Fruit fly (Drosophila melanogaster) whole organism, prepupa: ENCODE data around the gene RNF220.

ENCODE experiments used
- Blimp-1 ChIP-seq: fragments of 200-800 bp; sonication (Bioruptor generic); optimal IDR thresholded peaks from 3 replicates; lab custom pipeline; 2017; ENCODE audit warnings: missing biosample characterization, missing genetic modification characterization, mild to moderate bottlenecking, moderate library complexity, missing genetic modification reagents
- CG10631 ChIP-seq: fragments of 200-800 bp; sonication (Bioruptor generic); optimal IDR thresholded peaks from 2 replicates; lab custom pipeline; 2016; ENCODE audit warnings: missing biosample characterization, missing genetic modification characterization
- CG10669 ChIP-seq: fragments of 200-800 bp; sonication (Bioruptor generic); optimal IDR thresholded peaks from 3 replicates; lab custom pipeline; 2018; ENCODE audit warnings: missing biosample characterization, mild to moderate bottlenecking, missing genetic modification characterization, moderate library complexity
- CG15336 ChIP-seq: fragments of 200-800 bp; sonication (Bioruptor generic); IDR thresholded peaks from 2 replicates; pipeline ENCODE4 v1.3.6; 2022; ENCODE audit warnings: missing biosample characterization, missing genetic modification characterization
- CG1621 ChIP-seq: fragments of 200-800 bp; sonication (Bioruptor generic); optimal IDR thresholded peaks from 3 replicates; lab custom pipeline; 2018; ENCODE audit warnings: missing biosample characterization, mild to moderate bottlenecking, missing genetic modification characterization
- CG16779 ChIP-seq: fragments of 200-800 bp; sonication (Bioruptor generic); optimal IDR thresholded peaks from 3 replicates; lab custom pipeline; 2017; ENCODE audit warnings: missing biosample characterization, mild to moderate bottlenecking, missing genetic modification characterization
- CG34406 ChIP-seq: fragments of 200-800 bp; sonication (Bioruptor generic); optimal IDR thresholded peaks from 3 replicates; lab custom pipeline; 2016; ENCODE audit warnings: missing biosample characterization, missing genetic modification characterization
- CG3919 ChIP-seq: fragments of 200-800 bp; sonication (Bioruptor generic); optimal IDR thresholded peaks from 3 replicates; lab custom pipeline; 2016; ENCODE audit warnings: missing biosample characterization, missing genetic modification characterization
- CG4318 ChIP-seq: fragments of 200-800 bp; sonication (Bioruptor generic); optimal IDR thresholded peaks from 3 replicates; lab custom pipeline; 2017; ENCODE audit warnings: missing biosample characterization, mild to moderate bottlenecking, missing genetic modification characterization
- CG6792 ChIP-seq: fragments of 200-800 bp; sonication (Bioruptor generic); optimal IDR thresholded peaks from 3 replicates; lab custom pipeline; 2016; ENCODE audit warnings: missing biosample characterization, missing genetic modification characterization
- CG6808 ChIP-seq: fragments of 200-800 bp; sonication (Bioruptor generic); optimal IDR thresholded peaks from 3 replicates; lab custom pipeline; 2017; ENCODE audit warnings: missing biosample characterization, missing genetic modification characterization, mild to moderate bottlenecking, moderate library complexity, missing genetic modification reagents
- CG6854 ChIP-seq: fragments of 200-800 bp; sonication (Bioruptor generic); optimal IDR thresholded peaks from 2 replicates; lab custom pipeline; 2017; ENCODE audit warnings: missing biosample characterization, mild to moderate bottlenecking, missing genetic modification characterization
- CG8119 ChIP-seq: fragments of 200-800 bp; sonication (Bioruptor generic); IDR thresholded peaks from 3 replicates; pipeline ENCODE4 v1.3.6; 2022; ENCODE audit warnings: missing biosample characterization, missing genetic modification characterization
- CG9139 ChIP-seq: fragments of 200-800 bp; sonication (Bioruptor generic); optimal IDR thresholded peaks from 3 replicates; lab custom pipeline; 2017; ENCODE audit warnings: missing biosample characterization, mild to moderate bottlenecking, missing genetic modification characterization
- Eip78C ChIP-seq: fragments of 200-800 bp; sonication (Bioruptor generic); peaks from one replicate; lab custom pipeline; 2016; ENCODE audit warnings: missing biosample characterization, missing genetic modification characterization
- Ets96B ChIP-seq: fragments of 200-800 bp; optimal IDR thresholded peaks from 2 replicates; lab custom pipeline; 2019; ENCODE audit warnings: missing biosample characterization, mild to moderate bottlenecking, missing genetic modification characterization, moderate library complexity
- Hr38 ChIP-seq: sonication (Bioruptor generic); optimal IDR thresholded peaks from 2 replicates; lab custom pipeline; 2016; ENCODE audit warnings: missing biosample characterization, missing genetic modification characterization
- Hr39 ChIP-seq: fragments of 200-800 bp; sonication (Bioruptor generic); optimal IDR thresholded peaks from 2 replicates; lab custom pipeline; 2016; ENCODE audit warnings: missing biosample characterization, missing genetic modification characterization
- Smox ChIP-seq: fragments of 200-800 bp; sonication (Bioruptor generic); optimal IDR thresholded peaks from 3 replicates; lab custom pipeline; 2016; ENCODE audit warnings: missing biosample characterization, missing genetic modification characterization
- Sox102F ChIP-seq: fragments of 200-800 bp; sonication (Bioruptor generic); optimal IDR thresholded peaks from 2 replicates; lab custom pipeline; 2016; ENCODE audit warnings: missing biosample characterization, mild to moderate bottlenecking, missing genetic modification characterization
- Sox15 ChIP-seq: fragments of 200-800 bp; sonication (Bioruptor generic); optimal IDR thresholded peaks from 3 replicates; lab custom pipeline; 2016; ENCODE audit warnings: missing biosample characterization, missing genetic modification characterization
- cyc ChIP-seq: fragments of 200-800 bp; sonication (Bioruptor generic); optimal IDR thresholded peaks from 3 replicates; lab custom pipeline; 2016; ENCODE audit warnings: missing biosample characterization, missing genetic modification characterization
- dac ChIP-seq: fragments of 200-800 bp; sonication (Bioruptor generic); optimal IDR thresholded peaks from 2 replicates; lab custom pipeline; 2017; ENCODE audit warnings: missing biosample characterization, mild to moderate bottlenecking, missing genetic modification characterization
- dsx ChIP-seq: fragments of 200-800 bp; optimal IDR thresholded peaks from 3 replicates; lab custom pipeline; 2019; ENCODE audit warnings: missing biosample characterization, mild to moderate bottlenecking, missing genetic modification characterization, moderate library complexity; ENCODE audit not compliant: poor library complexity, severe bottlenecking
- eg ChIP-seq: fragments of 200-800 bp; sonication (Bioruptor generic); IDR thresholded peaks from 3 replicates; pipeline ENCODE4 v1.3.6; 2022; ENCODE audit warnings: missing biosample characterization, missing genetic modification characterization
- esn ChIP-seq: fragments of 200-800 bp; sonication (Bioruptor generic); optimal IDR thresholded peaks from 2 replicates; lab custom pipeline; 2016; ENCODE audit warnings: missing biosample characterization, mild to moderate bottlenecking, missing genetic modification characterization, moderate library complexity
- fd59A ChIP-seq: fragments of 200-800 bp; sonication (Bioruptor generic); optimal IDR thresholded peaks from 2 replicates; lab custom pipeline; 2017; ENCODE audit warnings: missing biosample characterization, mild to moderate bottlenecking, missing genetic modification characterization, missing genetic modification reagents
- lz ChIP-seq: fragments of 200-800 bp; sonication (Bioruptor generic); optimal IDR thresholded peaks from 3 replicates; lab custom pipeline; 2016; ENCODE audit warnings: missing biosample characterization, missing genetic modification characterization
- net ChIP-seq: fragments of 200-800 bp; sonication (Bioruptor generic); optimal IDR thresholded peaks from 3 replicates; lab custom pipeline; 2016; ENCODE audit warnings: missing biosample characterization, missing genetic modification characterization
- salr ChIP-seq, 2 experiments: fragments of 200-800 bp; sonication (Bioruptor generic); optimal IDR thresholded peaks; 3 replicates each; lab custom pipeline; 2016 to 2018; ENCODE audit warnings: missing biosample characterization in 2 of 2, missing genetic modification characterization in 2 of 2, mild to moderate bottlenecking in 1 of 2
- spab ChIP-seq: fragments of 200-800 bp; sonication (Bioruptor generic); optimal IDR thresholded peaks from 2 replicates; lab custom pipeline; 2017; ENCODE audit warnings: missing biosample characterization, mild to moderate bottlenecking, missing genetic modification characterization, missing genetic modification reagents
- ss ChIP-seq, 2 experiments: fragments of 200-800 bp; sonication (Bioruptor generic); optimal IDR thresholded peaks; 2 replicates in 1 of 2; 3 replicates in 1 of 2; lab custom pipeline; 2017 to 2018; ENCODE audit warnings: mild to moderate bottlenecking in 2 of 2, missing biosample characterization in 2 of 2, missing genetic modification characterization in 2 of 2, moderate library complexity in 1 of 2
- svp ChIP-seq: fragments of 200-800 bp; sonication (Bioruptor generic); peaks from one replicate; lab custom pipeline; 2016; ENCODE audit warnings: missing biosample characterization, missing genetic modification characterization
- topi ChIP-seq: fragments of 200-800 bp; sonication (Bioruptor generic); optimal IDR thresholded peaks from 3 replicates; lab custom pipeline; 2016; ENCODE audit warnings: missing biosample characterization, missing genetic modification characterization

Gene RNF220

dm6 chr3R:22750534-22750947 is 24.3 kb upstream of the RNF220 start, which contains the start of the genes rumi, CG7029 and Usp12-46 (continued):
- TF ChIP-seq CG10669 (GFP tag; lab: Kevin White, UChicago) (no peak), CG10631 (GFP tag; lab: Kevin White, UChicago) (no peak), Eip78C (GFP tag; lab: Kevin White, UChicago) (peak; percentile 92), Blimp-1 (GFP tag; lab: Kevin White, UChicago) (peak; percentile 31), CG15336 (GFP tag; lab: Robert Waterston, UW) (peak; percentile 36; the same call in 1 of the 2 replicates), lz (GFP tag; lab: Kevin White, UChicago) (peak; percentile 88), Hr38 (GFP tag; lab: Kevin White, UChicago) (peak; percentile 11), CG6808 (peak; percentile 22), dsx (GFP tag; lab: Kevin White, UChicago) (peak; percentile 59), eg (GFP tag; lab: Robert Waterston, UW) (peak; percentile 87), Smox (GFP tag; lab: Kevin White, UChicago) (no peak)

dm6 chr3R:22750039-22750438 is 23.8 kb upstream of the RNF220 start:
- TF ChIP-seq CG15336 (GFP tag; lab: Robert Waterston, UW) (no peak), dac (no peak), Hr39 (GFP tag; lab: Kevin White, UChicago) (no peak), CG3919 (GFP tag; lab: Kevin White, UChicago) (no peak), CG8119 (GFP tag; lab: Robert Waterston, UW) (no peak), cyc (GFP tag; lab: Kevin White, UChicago) (no peak), salr (GFP tag; optimal IDR thresholded peaks at IDR 0.05; lab: Kevin White, UChicago) (no peak), fd59A (no peak), CG6854 (no peak)

dm6 chr3R:22748956-22749355 is 22.7 kb upstream of the RNF220 start, which contains the start of gene CG31139:
CG31139 (minus strand) TSS chr3R:22749056.
- TF ChIP-seq CG4318 (GFP tag; lab: Kevin White, UChicago) (no peak), spab (no peak), net (GFP tag; lab: Kevin White, UChicago) (no peak), Blimp-1 (GFP tag; lab: Kevin White, UChicago) (no peak), CG6792 (no peak), CG16779 (tag; lab: Kevin White, UChicago) (no peak), Smox (GFP tag; lab: Kevin White, UChicago) (no peak), ss (GFP tag; optimal IDR thresholded peaks at IDR 0.05; lab: Kevin White, UChicago) (no peak), topi (GFP tag; lab: Kevin White, UChicago) (no peak), svp (GFP tag; lab: Kevin White, UChicago) (no peak)

- no peak for TF ChIP-seq Sox15 (GFP tag; lab: Kevin White, UChicago)
- TF ChIP-seq salr (GFP tag; optimal IDR thresholded peaks at IDR 0.05; lab: Kevin White, UChicago), result no peak
- no peak for TF ChIP-seq CG9139 (GFP tag; lab: Kevin White, UChicago)
- no peak for TF ChIP-seq Sox102F
- no peak for TF ChIP-seq CG6854
- no peak for TF ChIP-seq Ets96B (tag; lab: Kevin White, UChicago)
- no peak for TF ChIP-seq eg (GFP tag; lab: Robert Waterston, UW)
- TF ChIP-seq CG10631 (GFP tag; lab: Kevin White, UChicago), result no peak
- TF ChIP-seq CG34406 (GFP tag; lab: Kevin White, UChicago), result no peak
- TF ChIP-seq CG4318 (GFP tag; lab: Kevin White, UChicago), result no peak
- no peak for TF ChIP-seq CG1621 (tag; lab: Kevin White, UChicago)
- TF ChIP-seq Hr38 (GFP tag; lab: Kevin White, UChicago), result no peak
- no peak for TF ChIP-seq net (GFP tag; lab: Kevin White, UChicago)
- no peak for TF ChIP-seq esn (GFP tag; lab: Kevin White, UChicago)
These were observed 21.3 kb upstream of the RNF220 start, which contains the start of gene CG17141 for dm6 chr3R:22747423-22748090. CG17141 (minus strand) TSS chr3R:22747599.
